Worm (Caenorhabditis elegans) whole organism, L2 larva: Measurements from ENCODE around the gene pqn-57.

ENCODE experiments used
- C34F6.9 ChIP-seq: fragments of 150-350 bp; optimal IDR thresholded peaks from 2 replicates; lab custom pipeline; 2014; ENCODE audit warnings: missing biosample characterization, missing genetic modification characterization
- R02D3.7 ChIP-seq: fragments of 150-350 bp; optimal IDR thresholded peaks from 2 replicates; lab custom pipeline; 2014; ENCODE audit warnings: missing biosample characterization, missing genetic modification characterization
- Y55F3AM.14 ChIP-seq: fragments of 200-800 bp; sonication (Bioruptor generic); optimal IDR thresholded peaks from 2 replicates; lab custom pipeline; 2018; ENCODE audit warnings: mild to moderate bottlenecking, missing genetic modification characterization, missing compliant biosample characterization
- ZK546.5 ChIP-seq: sonication (generic microtip); optimal IDR thresholded peaks from 2 replicates; lab custom pipeline; 2017; ENCODE audit warnings: missing biosample characterization, missing genetic modification characterization
- alr-1 ChIP-seq: fragments of 150-350 bp; optimal IDR thresholded peaks from 2 replicates; lab custom pipeline; 2014; ENCODE audit warnings: missing biosample characterization, missing genetic modification characterization
- aly-2 ChIP-seq: fragments of 150-350 bp; optimal IDR thresholded peaks from 2 replicates; lab custom pipeline; 2014; ENCODE audit warnings: missing biosample characterization, missing genetic modification characterization
- ama-1 ChIP-seq: fragments of 150-350 bp; optimal IDR thresholded peaks from 2 replicates; lab custom pipeline; 2018; ENCODE audit warnings: inconsistent platforms
- blmp-1 ChIP-seq: sonication (generic microtip); optimal IDR thresholded peaks from 2 replicates; lab custom pipeline; 2017; ENCODE audit warnings: missing genetic modification characterization, mild to moderate bottlenecking, missing compliant biosample characterization, antibody characterized with exemption, moderate library complexity; ENCODE audit not compliant: insufficient read depth
- ceh-16 ChIP-seq: fragments of 150-350 bp; optimal IDR thresholded peaks from 2 replicates; lab custom pipeline; 2014; ENCODE audit warnings: missing biosample characterization, missing genetic modification characterization
- ceh-82 ChIP-seq: fragments of 150-350 bp; optimal IDR thresholded peaks from 2 replicates; lab custom pipeline; 2014; ENCODE audit warnings: missing biosample characterization, missing genetic modification characterization
- crh-2 ChIP-seq: sonication (generic microtip); optimal IDR thresholded peaks from 2 replicates; lab custom pipeline; 2017; ENCODE audit warnings: missing biosample characterization, missing genetic modification characterization
- dmd-4 ChIP-seq: sonication (generic microtip); optimal IDR thresholded peaks from 2 replicates; lab custom pipeline; 2017; ENCODE audit warnings: missing biosample characterization, missing genetic modification characterization
- egl-27 ChIP-seq: sonication (generic microtip); optimal IDR thresholded peaks from 3 replicates; lab custom pipeline; 2017; ENCODE audit warnings: missing biosample characterization, missing genetic modification reagents, missing genetic modification characterization
- elt-3 ChIP-seq: sonication (generic microtip); optimal IDR thresholded peaks from 2 replicates; lab custom pipeline; 2017; ENCODE audit warnings: missing biosample characterization, missing genetic modification characterization
- fos-1 ChIP-seq: fragments of 150-350 bp; optimal IDR thresholded peaks from 2 replicates; lab custom pipeline; 2014; ENCODE audit warnings: missing biosample characterization, missing genetic modification characterization
- gmeb-1 ChIP-seq: fragments of 150-350 bp; optimal IDR thresholded peaks from 2 replicates; lab custom pipeline; 2014; ENCODE audit warnings: missing biosample characterization, missing genetic modification characterization
- lin-13 ChIP-seq: fragments of 150-350 bp; optimal IDR thresholded peaks from 2 replicates; lab custom pipeline; 2014; ENCODE audit warnings: missing biosample characterization, missing genetic modification reagents, missing genetic modification characterization
- lin-39 ChIP-seq: fragments of 150-350 bp; optimal IDR thresholded peaks from 2 replicates; lab custom pipeline; 2014; ENCODE audit warnings: missing biosample characterization, missing genetic modification reagents, missing genetic modification characterization
- lsy-2 ChIP-seq, 2 experiments: fragments of 150-350 bp in 1 of 2; sonication (generic microtip) in 1 of 2; optimal IDR thresholded peaks; 2 replicates each; lab custom pipeline; 2014 to 2017; ENCODE audit warnings: missing biosample characterization in 2 of 2, missing genetic modification characterization in 2 of 2
- mab-5 ChIP-seq: fragments of 150-350 bp; optimal IDR thresholded peaks from 2 replicates; lab custom pipeline; 2014; ENCODE audit warnings: missing biosample characterization, missing genetic modification characterization
- mbf-1 ChIP-seq: sonication (generic microtip); optimal IDR thresholded peaks from 2 replicates; lab custom pipeline; 2017; ENCODE audit warnings: missing biosample characterization, missing genetic modification characterization
- mdl-1 ChIP-seq, 2 experiments: fragments of 150-350 bp in 1 of 2; sonication (generic microtip) in 1 of 2; optimal IDR thresholded peaks; 2 replicates each; lab custom pipeline; 2017; ENCODE audit warnings: missing biosample characterization in 2 of 2, missing genetic modification characterization in 2 of 2
- nhr-11 ChIP-seq: fragments of 150-350 bp; optimal IDR thresholded peaks from 2 replicates; lab custom pipeline; 2014; ENCODE audit warnings: missing biosample characterization, missing genetic modification characterization
- nhr-12 ChIP-seq: fragments of 150-350 bp; optimal IDR thresholded peaks from 2 replicates; lab custom pipeline; 2014; ENCODE audit warnings: missing biosample characterization, missing genetic modification characterization
- nhr-129 ChIP-seq: fragments of 150-350 bp; optimal IDR thresholded peaks from 2 replicates; lab custom pipeline; 2014; ENCODE audit warnings: missing biosample characterization, missing genetic modification characterization
- nhr-23 ChIP-seq: fragments of 150-350 bp; optimal IDR thresholded peaks from 2 replicates; lab custom pipeline; 2014; ENCODE audit warnings: missing biosample characterization, missing genetic modification reagents, missing genetic modification characterization
- nhr-237 ChIP-seq: fragments of 150-350 bp; optimal IDR thresholded peaks from 2 replicates; lab custom pipeline; 2014; ENCODE audit warnings: missing biosample characterization, missing genetic modification characterization
- nhr-25 ChIP-seq: fragments of 150-350 bp; sonication (generic microtip); optimal IDR thresholded peaks from 3 replicates; lab custom pipeline; 2014; ENCODE audit warnings: missing biosample characterization, missing genetic modification characterization
- nhr-6 ChIP-seq: fragments of 150-350 bp; optimal IDR thresholded peaks from 2 replicates; lab custom pipeline; 2014; ENCODE audit warnings: missing biosample characterization, missing genetic modification characterization
- nhr-77 ChIP-seq: fragments of 150-350 bp; optimal IDR thresholded peaks from 2 replicates; lab custom pipeline; 2014; ENCODE audit warnings: missing biosample characterization, missing genetic modification characterization
- skn-1 ChIP-seq: sonication (generic microtip); optimal IDR thresholded peaks from 2 replicates; lab custom pipeline; 2017; ENCODE audit warnings: missing biosample characterization, missing genetic modification characterization
- sma-3 ChIP-seq: sonication (generic microtip); optimal IDR thresholded peaks from 2 replicates; lab custom pipeline; 2016; ENCODE audit warnings: missing genetic modification reagents, missing genetic modification characterization, missing compliant biosample characterization
- sma-9 ChIP-seq, 2 experiments: fragments of 150-350 bp in 1 of 2; sonication (generic microtip) in 1 of 2; optimal IDR thresholded peaks; 2 replicates each; lab custom pipeline; 2014 to 2016; ENCODE audit warnings: missing genetic modification characterization in 2 of 2, mild to moderate bottlenecking in 1 of 2, missing biosample characterization in 1 of 2, missing compliant biosample characterization in 1 of 2, missing genetic modification reagents in 1 of 2, moderate library complexity in 1 of 2
- unc-39 ChIP-seq: fragments of 150-350 bp; optimal IDR thresholded peaks from 2 replicates; lab custom pipeline; 2014; ENCODE audit warnings: missing biosample characterization, missing genetic modification characterization
- unc-55 ChIP-seq: fragments of 150-350 bp; sonication (generic microtip); optimal IDR thresholded peaks from 3 replicates; lab custom pipeline; 2014; ENCODE audit warnings: missing biosample characterization, missing genetic modification reagents, missing genetic modification characterization
- ztf-1 ChIP-seq: fragments of 200-800 bp; sonication (Bioruptor generic); conservative IDR thresholded peaks from 2 replicates; pipeline ENCODE4 v1.3.6; 2022; ENCODE audit warnings: missing genetic modification characterization, missing compliant biosample characterization
- ztf-4 ChIP-seq: fragments of 150-350 bp; optimal IDR thresholded peaks from 2 replicates; lab custom pipeline; 2014; ENCODE audit warnings: missing biosample characterization, missing genetic modification characterization

pqn-57 gene

ce11 chrX:8274869-8275268, 45.9 kb downstream of the pqn-57 start, which contains the start of gene ksr-1:
ksr-1 (plus strand) TSS chrX:8275169.
- TF ChIP-seq blmp-1 (tag; lab: Kevin White, UChicago), result no peak
- no peak for TF ChIP-seq sma-9 (GFP tag; optimal IDR thresholded peaks at IDR 0.05; lab: Kevin White, UChicago)
- no peak for TF ChIP-seq sma-9 (tag; optimal IDR thresholded peaks at IDR 0.05; lab: Kevin White, UChicago)
- no peak for TF ChIP-seq mdl-1 (tag; optimal IDR thresholded peaks at IDR 0.05; lab: Kevin White, UChicago)
- TF ChIP-seq gmeb-1 (tag; lab: Kevin White, UChicago), result no peak
- TF ChIP-seq nhr-12, result no peak
- TF ChIP-seq ceh-16 (tag; lab: Kevin White, UChicago), result no peak
- TF ChIP-seq mbf-1 (tag; lab: Kevin White, UChicago), result no peak
- TF ChIP-seq ama-1, result no peak
- TF ChIP-seq Y55F3AM.14 (GFP tag; lab: Kevin White, UChicago), result no peak
- TF ChIP-seq nhr-237, result no peak
- no peak for TF ChIP-seq sma-3 (GFP tag; lab: Kevin White, UChicago)
- no peak for TF ChIP-seq C34F6.9
- TF ChIP-seq lin-39 (tag; lab: Kevin White, UChicago), result no peak
- TF ChIP-seq lsy-2 (tag; optimal IDR thresholded peaks at IDR 0.05; lab: Kevin White, UChicago), result no peak
- no peak for TF ChIP-seq elt-3 (tag; lab: Kevin White, UChicago)
- no peak for TF ChIP-seq lin-13 (GFP tag; lab: Kevin White, UChicago)
- TF ChIP-seq crh-2 (tag; lab: Kevin White, UChicago), result no peak
- TF ChIP-seq egl-27 (tag; lab: Kevin White, UChicago), result no peak
- TF ChIP-seq alr-1 (tag; lab: Kevin White, UChicago), result no peak
- no peak for TF ChIP-seq skn-1 (tag; lab: Kevin White, UChicago)

- TF ChIP-seq dmd-4 (tag; lab: Kevin White, UChicago) (no peak), nhr-11 (tag; lab: Kevin White, UChicago) (no peak), fos-1 (tag; lab: Kevin White, UChicago) (no peak), crh-2 (tag; lab: Kevin White, UChicago) (no peak), sma-3 (GFP tag; lab: Kevin White, UChicago) (no peak), lin-39 (tag; lab: Kevin White, UChicago) (no peak), ceh-82 (no peak), nhr-6 (no peak)
Measured at ce11 chrX:8273496-8273895, 47.3 kb downstream of the pqn-57 start.

- TF ChIP-seq skn-1 (tag; lab: Kevin White, UChicago) (no peak), nhr-77 (tag; lab: Kevin White, UChicago) (no peak), ZK546.5 (tag; lab: Kevin White, UChicago) (no peak), nhr-25 (tag; lab: Kevin White, UChicago) (no peak), aly-2 (tag; lab: Kevin White, UChicago) (no peak), nhr-129 (tag; lab: Kevin White, UChicago) (no peak), nhr-11 (tag; lab: Kevin White, UChicago) (no peak), nhr-12 (no peak), mab-5 (tag; lab: Kevin White, UChicago) (no peak), ztf-1 (GFP tag; lab: Robert Waterston, UW) (no peak), ceh-82 (no peak), nhr-23 (tag; lab: Kevin White, UChicago) (no peak), Y55F3AM.14 (GFP tag; lab: Kevin White, UChicago) (no peak), elt-3 (tag; lab: Kevin White, UChicago) (no peak), R02D3.7 (tag; lab: Kevin White, UChicago) (no peak), ztf-4 (tag; lab: Kevin White, UChicago) (no peak), unc-39 (tag; lab: Kevin White, UChicago) (no peak), egl-27 (tag; lab: Kevin White, UChicago) (no peak), sma-9 (GFP tag; optimal IDR thresholded peaks at IDR 0.05; lab: Kevin White, UChicago) (no peak), sma-9 (tag; optimal IDR thresholded peaks at IDR 0.05; lab: Kevin White, UChicago) (no peak), unc-55 (no peak)
Measured at ce11 chrX:8270971-8271553, 49.7 kb downstream of the pqn-57 start, which contains the start of gene cutl-29. cutl-29 (minus strand) TSS chrX:8271021.
